Fruit fly (Drosophila melanogaster): ENCODE data around the gene Naa40.
A peak's percentile ranks its signal among the peaks of the same experiment; 100 is the strongest.

The Naa40 gene

dm6 chr3R:29773833-29774324 lies 49.1 kb upstream of the Naa40 start (continued):
- peak; percentile 92 for TF ChIP-seq CG2120 (GFP tag; optimal IDR thresholded peaks at IDR 0.05)
- peak; percentile 28 for TF ChIP-seq dmrt11E (tag; optimal IDR thresholded peaks at IDR 0.05)
- peak; percentile 34 for TF ChIP-seq Side (GFP tag; optimal IDR thresholded peaks at IDR 0.05)
- TF ChIP-seq Lpt (GFP tag; optimal IDR thresholded peaks at IDR 0.05), result no peak
- no peak for TF ChIP-seq amos (GFP tag; IDR thresholded peaks at IDR 0.05; ENCODE audit: partially characterized antibody)
- no peak for TF ChIP-seq CG7745 (tag; optimal IDR thresholded peaks at IDR 0.05)
- TF ChIP-seq fd3F (GFP tag; optimal IDR thresholded peaks at IDR 0.05), result peak; percentile 81
- TF ChIP-seq nmo (GFP tag; optimal IDR thresholded peaks at IDR 0.05), result peak; percentile 83
- TF ChIP-seq HHEX (GFP tag; optimal IDR thresholded peaks at IDR 0.05), result peak; percentile 59
- TF ChIP-seq CG3281 (GFP tag; optimal IDR thresholded peaks at IDR 0.05), result peak; percentile 77
- TF ChIP-seq CG14860 (GFP tag; IDR thresholded peaks at IDR 0.05; ENCODE audit: partially characterized antibody), result no peak
- peak; percentile 59 for TF ChIP-seq CG12219 (GFP tag; optimal IDR thresholded peaks at IDR 0.05)
- peak; percentile 63 for TF ChIP-seq CG6813 (GFP tag; optimal IDR thresholded peaks at IDR 0.05)
- TF ChIP-seq Asciz (GFP tag; optimal IDR thresholded peaks at IDR 0.05), result no peak
- TF ChIP-seq B-H1 (GFP tag; IDR thresholded peaks at IDR 0.05), result peak; percentile 40
- TF ChIP-seq CG13287 (GFP tag; IDR thresholded peaks at IDR 0.05; ENCODE audit: partially characterized antibody), result no peak
- TF ChIP-seq CG4328 (GFP tag; optimal IDR thresholded peaks at IDR 0.05), result peak; percentile 5
- TF ChIP-seq Dfd (GFP tag; optimal IDR thresholded peaks at IDR 0.05), result no peak
- no peak for TF ChIP-seq CG1024 (GFP tag; IDR thresholded peaks at IDR 0.05)
- no peak for TF ChIP-seq pita (GFP tag; optimal IDR thresholded peaks at IDR 0.05)
- TF ChIP-seq ind (GFP tag; optimal IDR thresholded peaks at IDR 0.05), result peak; percentile 81
- peak; percentile 76 to 88 for TF ChIP-seq dpn (GFP tag; optimal IDR thresholded peaks at IDR 0.05)
- peak; percentile 82 for TF ChIP-seq CG9215 (GFP tag; IDR thresholded peaks at IDR 0.05)
- peak; percentile 72 for TF ChIP-seq CG9932 (GFP tag; IDR thresholded peaks at IDR 0.05)
- TF ChIP-seq CG18262 (tag; optimal IDR thresholded peaks at IDR 0.05), result peak; percentile 33
- peak; percentile 78 for TF ChIP-seq Ptx1 (GFP tag; IDR thresholded peaks at IDR 0.05)
- no peak for TF ChIP-seq CG10321 (GFP tag; IDR thresholded peaks at IDR 0.05)
- peak; percentile 60 for TF ChIP-seq esg (GFP tag; conservative IDR thresholded peaks at IDR 0.05)
- peak; percentile 48; the same call in 1 of the 2 replicates for TF ChIP-seq danr (GFP tag; IDR thresholded peaks at IDR 0.05)
- TF ChIP-seq CG9876 (GFP tag; optimal IDR thresholded peaks at IDR 0.05), result no peak
- TF ChIP-seq CG14014 (GFP tag; IDR thresholded peaks at IDR 0.05), result peak; percentile 75
- TF ChIP-seq Nf-YA (GFP tag; IDR thresholded peaks at IDR 0.05), result peak; percentile 42; the same call in 1 of the 2 replicates
- TF ChIP-seq insv (GFP tag; optimal IDR thresholded peaks at IDR 0.05), result no peak
- peak; percentile 52 for TF ChIP-seq CG8924 (tag; optimal IDR thresholded peaks at IDR 0.05)
- TF ChIP-seq jing (GFP tag; optimal IDR thresholded peaks at IDR 0.05), result peak; percentile 52
- TF ChIP-seq bcd (GFP tag; optimal IDR thresholded peaks at IDR 0.05), result peak; percentile 74
- peak; percentile 61 for TF ChIP-seq Mes4 (GFP tag; optimal IDR thresholded peaks at IDR 0.05)
- TF ChIP-seq knrl (GFP tag; IDR thresholded peaks at IDR 0.05; ENCODE audit: partially characterized antibody), result no peak
- peak; percentile 68 for TF ChIP-seq NK7.1 (GFP tag; optimal IDR thresholded peaks at IDR 0.05)
- peak; percentile 62 for TF ChIP-seq Fer2 (tag; optimal IDR thresholded peaks at IDR 0.05)
- peak; percentile 67 for TF ChIP-seq Elba2 (GFP tag; optimal IDR thresholded peaks at IDR 0.05)
- TF ChIP-seq CkIIα-i1 (GFP tag; IDR thresholded peaks at IDR 0.05), result no peak
- TF ChIP-seq CG1832 (GFP tag; optimal IDR thresholded peaks at IDR 0.05), result no peak
- TF ChIP-seq CG9817 (tag; optimal IDR thresholded peaks at IDR 0.05), result peak; percentile 77
- no peak for TF ChIP-seq BEAF-32 (GFP tag; optimal IDR thresholded peaks at IDR 0.05)
- peak; percentile 61 for TF ChIP-seq cas (GFP tag; IDR thresholded peaks at IDR 0.05)
- TF ChIP-seq zf30C (GFP tag; optimal IDR thresholded peaks at IDR 0.05), result no peak
- TF ChIP-seq wek (GFP tag; optimal IDR thresholded peaks at IDR 0.05), result peak; percentile 0
- TF ChIP-seq sens-2 (GFP tag; IDR thresholded peaks at IDR 0.05), result no peak
- peak; percentile 57; the same call in 1 of the 2 replicates for TF ChIP-seq Poxn (GFP tag; IDR thresholded peaks at IDR 0.05)
